Worm (Caenorhabditis elegans): Measurements from ENCODE around the gene F53A9.8.

ce11 chrX:8761060-8761459 lies 42.4 kb upstream of the F53A9.8 start:
- no peak for TF ChIP-seq him-1 (tag; optimal IDR thresholded peaks at IDR 0.05)
- TF ChIP-seq dao-5 (tag; optimal IDR thresholded peaks at IDR 0.05), result no peak
